Worm (Caenorhabditis elegans): ENCODE measurements around the gene decr-1.3.

Gene decr-1.3

DNA sequence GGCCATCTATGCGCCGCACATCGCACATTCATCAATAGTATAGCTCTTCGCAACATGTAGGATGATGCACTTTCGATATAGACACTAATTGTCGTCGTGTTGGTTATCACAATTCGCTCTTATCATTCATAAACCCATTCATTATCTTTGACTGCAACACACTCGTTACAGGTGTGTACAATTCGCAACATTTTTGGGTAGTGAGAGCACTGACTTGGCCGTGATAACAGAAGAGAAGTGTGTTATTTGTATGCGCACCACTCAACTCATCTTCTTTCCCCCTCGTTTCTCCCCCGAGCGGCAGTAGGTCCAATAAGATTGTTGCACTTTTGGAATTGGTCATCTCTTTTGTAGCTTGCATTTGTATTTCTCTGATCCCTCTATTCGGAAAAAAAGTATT is 46.1 kb downstream of the decr-1.3 start (continued):
- TF ChIP-seq fos-1 (tag; optimal IDR thresholded peaks at IDR 0.05) (no peak), ceh-44 (GFP tag; IDR thresholded peaks at IDR 0.05) (no peak), zfp-2 (tag; optimal IDR thresholded peaks at IDR 0.05) (no peak), dmd-8 (GFP tag; IDR thresholded peaks at IDR 0.05) (no peak), fkh-10 (GFP tag; optimal IDR thresholded peaks at IDR 0.05) (no peak), F10B5.3 (tag; optimal IDR thresholded peaks at IDR 0.05) (no peak), snpc-4 (tag; optimal IDR thresholded peaks at IDR 0.05) (no peak), nhr-11 (tag; optimal IDR thresholded peaks at IDR 0.05) (no peak), ama-1 (optimal IDR thresholded peaks at IDR 0.05) (no peak), nhr-111 (GFP tag; optimal IDR thresholded peaks at IDR 0.05) (no peak), lin-39 (tag; optimal IDR thresholded peaks at IDR 0.05) (no peak), mes-2 (tag; optimal IDR thresholded peaks at IDR 0.05; ENCODE audit: poor library complexity, severe bottlenecking) (peak; percentile 54), Y48G9A.11 (GFP tag; IDR thresholded peaks at IDR 0.05) (no peak), lsy-2 (tag; optimal IDR thresholded peaks at IDR 0.05) (peak in 1 of 2 experiments; percentile 30), ceh-20 (GFP tag; IDR thresholded peaks at IDR 0.05) (no peak), zag-1 (tag; optimal IDR thresholded peaks at IDR 0.05) (no peak), Y5F2A.4 (GFP tag; optimal IDR thresholded peaks at IDR 0.05) (no peak), pha-4 (GFP tag; IDR thresholded peaks at IDR 0.05) (no peak), pha-4 (tag; optimal IDR thresholded peaks at IDR 0.05) (no peak), arid-1 (GFP tag; conservative IDR thresholded peaks at IDR 0.05) (no peak), pqm-1 (tag; optimal IDR thresholded peaks at IDR 0.05) (peak; percentile 97), unc-62 (GFP tag; optimal IDR thresholded peaks at IDR 0.05 in 1 of 2) (no peak), unc-62 (tag; optimal IDR thresholded peaks at IDR 0.05) (no peak), zfp-3 (GFP tag; conservative IDR thresholded peaks at IDR 0.05) (no peak), snpc-1.2 (GFP tag; IDR thresholded peaks at IDR 0.05) (no peak), mxl-3 (GFP tag; optimal IDR thresholded peaks at IDR 0.05) (peak; percentile 73), madf-9 (GFP tag; conservative IDR thresholded peaks at IDR 0.05) (no peak), nhr-42 (GFP tag; IDR thresholded peaks at IDR 0.05) (no peak), unc-130 (GFP tag; optimal IDR thresholded peaks at IDR 0.05) (no peak), spr-3 (GFP tag; optimal IDR thresholded peaks at IDR 0.05) (no peak), daf-16 (GFP tag; optimal IDR thresholded peaks at IDR 0.05) (no peak), daf-16 (tag; optimal IDR thresholded peaks at IDR 0.05) (peak; percentile 84), daf-12 (tag; optimal IDR thresholded peaks at IDR 0.05) (no peak), jun-1 (tag; optimal IDR thresholded peaks at IDR 0.05) (no peak), egl-27 (tag; optimal IDR thresholded peaks at IDR 0.05) (no peak), daf-19 (GFP tag; conservative IDR thresholded peaks at IDR 0.05) (no peak), nhr-10 (tag; optimal IDR thresholded peaks at IDR 0.05) (peak; percentile 4), dmd-9 (GFP tag; IDR thresholded peaks at IDR 0.05) (no peak), dve-1 (tag; optimal IDR thresholded peaks at IDR 0.05; ENCODE audit: insufficient read depth) (peak; percentile 50), vab-7 (GFP tag; IDR thresholded peaks at IDR 0.05) (no peak), saeg-2 (GFP tag; IDR thresholded peaks at IDR 0.05) (no peak), nhr-237 (tag; optimal IDR thresholded peaks at IDR 0.05) (no peak), nhr-76 (tag; optimal IDR thresholded peaks at IDR 0.05) (no peak), unc-39 (tag; optimal IDR thresholded peaks at IDR 0.05) (no peak), F49E8.2 (tag; optimal IDR thresholded peaks at IDR 0.05; ENCODE audit: borderline replicate concordance) (no peak), nhr-28 (tag; optimal IDR thresholded peaks at IDR 0.05) (peak; percentile 96), nhr-6 (tag; optimal IDR thresholded peaks at IDR 0.05) (no peak), ces-1 (GFP tag; optimal IDR thresholded peaks at IDR 0.05) (no peak), dpl-1 (GFP tag; optimal IDR thresholded peaks at IDR 0.05) (no peak), nhr-102 (tag; optimal IDR thresholded peaks at IDR 0.05) (peak; percentile 5), nhr-25 (tag; optimal IDR thresholded peaks at IDR 0.05; ENCODE audit: borderline replicate concordance, insufficient read depth) (no peak), tag-97 (GFP tag; IDR thresholded peaks at IDR 0.05) (no peak), tra-1 (GFP tag; IDR thresholded peaks at IDR 0.05) (no peak)

All from whole organism, L4 larva.